Worm (Caenorhabditis elegans) whole organism, L4 larva: ENCODE results near the gene srx-20.

Experiments
- aly-2 ChIP-seq: sonication (generic microtip); optimal IDR thresholded peaks from 2 replicates; lab custom pipeline; 2018; ENCODE audit warnings: missing biosample characterization, missing genetic modification characterization
- ceh-28 ChIP-seq: fragments of 150-350 bp; optimal IDR thresholded peaks from 2 replicates; lab custom pipeline; 2014; ENCODE audit warnings: missing biosample characterization, missing genetic modification reagents, missing genetic modification characterization
- mep-1 ChIP-seq: fragments of 150-350 bp; sonication (generic microtip); optimal IDR thresholded peaks from 3 replicates; lab custom pipeline; 2014; ENCODE audit warnings: missing biosample characterization, missing genetic modification characterization
- nhr-111 ChIP-seq: fragments of 200-800 bp; sonication (Bioruptor generic); optimal IDR thresholded peaks from 2 replicates; lab custom pipeline; 2018; ENCODE audit warnings: mild to moderate bottlenecking, missing genetic modification characterization, missing compliant biosample characterization
- nhr-25 ChIP-seq: sonication (generic microtip); optimal IDR thresholded peaks from 2 replicates; lab custom pipeline; 2017; ENCODE audit warnings: missing genetic modification characterization, mild to moderate bottlenecking, missing compliant biosample characterization, antibody characterized with exemption, moderate library complexity, borderline replicate concordance; ENCODE audit not compliant: insufficient read depth
- nhr-28 ChIP-seq: fragments of 150-350 bp; optimal IDR thresholded peaks from 2 replicates; lab custom pipeline; 2014; ENCODE audit warnings: missing biosample characterization, missing genetic modification characterization

ce11 chrIV:6821709-6822108 lies 46.2 kb upstream of the srx-20 start:
- TF ChIP-seq nhr-25 (no peak), nhr-111 (no peak), nhr-28 (tag; lab: Kevin White, UChicago) (no peak), mep-1 (no peak), aly-2 (tag; lab: Kevin White, UChicago) (no peak), ceh-28 (no peak)
